Worm (Caenorhabditis elegans) whole organism, L1 larva: ENCODE measurements around the gene ife-4.

Experiments
- aly-2 ChIP-seq: fragments of 150-350 bp; optimal IDR thresholded peaks from 2 replicates; lab custom pipeline; 2014; ENCODE audit warnings: missing biosample characterization, missing genetic modification characterization
- ama-1 ChIP-seq: fragments of 150-350 bp; optimal IDR thresholded peaks from 2 replicates; lab custom pipeline; 2014
- egl-27 ChIP-seq, 2 experiments: fragments of 150-350 bp in 1 of 2; sonication (generic microtip); optimal IDR thresholded peaks; 3 replicates each; lab custom pipeline; 2017 to 2018; ENCODE audit warnings: missing biosample characterization in 2 of 2, missing genetic modification characterization in 2 of 2, missing genetic modification reagents in 2 of 2
- fkh-10 ChIP-seq: sonication (generic microtip); optimal IDR thresholded peaks from 2 replicates; lab custom pipeline; 2017; ENCODE audit warnings: missing biosample characterization, missing genetic modification reagents, missing genetic modification characterization
- lin-15B ChIP-seq: fragments of 150-350 bp; sonication (generic microtip); optimal IDR thresholded peaks from 3 replicates; lab custom pipeline; 2014; ENCODE audit warnings: missing biosample characterization, missing genetic modification characterization
- nhr-237 ChIP-seq: fragments of 150-350 bp; optimal IDR thresholded peaks from 2 replicates; lab custom pipeline; 2014; ENCODE audit warnings: missing biosample characterization, missing genetic modification characterization
- skn-1 ChIP-seq: fragments of 150-350 bp; optimal IDR thresholded peaks from 2 replicates; lab custom pipeline; 2014; ENCODE audit warnings: missing biosample characterization, missing genetic modification characterization
- snpc-4 ChIP-seq: fragments of 150-350 bp; optimal IDR thresholded peaks from 2 replicates; lab custom pipeline; 2014; ENCODE audit warnings: missing biosample characterization, missing genetic modification characterization
- snu-23 ChIP-seq: sonication (generic microtip); optimal IDR thresholded peaks from 2 replicates; lab custom pipeline; 2016; ENCODE audit warnings: missing genetic modification characterization, missing compliant biosample characterization
- unc-98 ChIP-seq: fragments of 200-800 bp; sonication (Bioruptor generic); IDR thresholded peaks from 2 replicates; pipeline ENCODE4 v1.3.6; 2022; ENCODE audit warnings: missing genetic modification characterization, missing compliant biosample characterization

DNA sequence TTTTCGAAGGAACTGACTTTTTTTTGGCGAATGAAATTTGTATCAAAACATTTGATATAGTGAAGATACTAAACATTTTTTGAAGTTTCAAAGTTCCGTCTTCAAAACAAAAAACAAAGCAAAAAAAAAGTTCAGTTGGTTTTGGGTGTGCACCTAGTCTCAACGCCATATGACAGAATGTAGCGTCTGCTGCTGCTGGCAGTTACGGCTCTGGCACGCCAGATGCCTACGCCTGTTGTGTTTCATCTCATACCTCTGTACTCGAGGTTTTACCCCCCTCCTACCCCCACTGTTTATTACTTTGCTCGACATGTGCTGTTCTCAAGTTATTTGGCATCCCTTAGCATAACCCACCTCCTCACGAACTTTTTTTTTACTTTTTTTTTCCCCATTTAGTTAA lies 6.7 kb downstream of the ife-4 start:
- TF ChIP-seq aly-2 (tag; lab: Kevin White, UChicago) (no peak), lin-15B (no peak), ama-1 (lab: Kevin White, UChicago) (no peak), nhr-237 (tag; lab: Kevin White, UChicago) (no peak), snpc-4 (tag; lab: Kevin White, UChicago) (no peak), unc-98 (no peak), skn-1 (tag; lab: Kevin White, UChicago) (no peak), egl-27 (tag; optimal IDR thresholded peaks at IDR 0.05; lab: Kevin White, UChicago) (no peak), snu-23 (no peak), fkh-10 (no peak)
